Worm (Caenorhabditis elegans) whole organism, early embryonic: ENCODE measurements around the gene ztf-8.

Experiments
- F13C5.2 ChIP-seq: sonication (generic microtip); optimal IDR thresholded peaks from 2 replicates; lab custom pipeline; 2017; ENCODE audit warnings: mild to moderate bottlenecking, missing genetic modification characterization, inconsistent platforms, missing compliant biosample characterization
- aly-1 ChIP-seq: sonication (generic microtip); optimal IDR thresholded peaks from 2 replicates; lab custom pipeline; 2016; ENCODE audit warnings: missing genetic modification characterization, missing compliant biosample characterization
- ama-1 ChIP-seq: fragments of 150-350 bp; optimal IDR thresholded peaks from 2 replicates; lab custom pipeline; 2014
- flt-1 ChIP-seq: fragments of 200-800 bp; sonication (Bioruptor generic); IDR thresholded peaks from 2 replicates; pipeline ENCODE4 v1.3.6; 2022; ENCODE audit warnings: missing genetic modification characterization, missing compliant biosample characterization
- hmbx-1 ChIP-seq: sonication (generic microtip); optimal IDR thresholded peaks from 2 replicates; lab custom pipeline; 2016; ENCODE audit warnings: mild to moderate bottlenecking, missing genetic modification characterization, missing compliant biosample characterization
- hnd-1 ChIP-seq: sonication (generic microtip); optimal IDR thresholded peaks from 2 replicates; lab custom pipeline; 2016; ENCODE audit warnings: missing genetic modification characterization, missing compliant biosample characterization
- pes-1 ChIP-seq: fragments of 200-800 bp; sonication (Bioruptor generic); IDR thresholded peaks from 2 replicates; pipeline ENCODE4 v1.3.6; 2022; ENCODE audit warnings: missing genetic modification reagents, missing genetic modification characterization, missing compliant biosample characterization
- scrt-1 ChIP-seq: fragments of 200-800 bp; sonication (Bioruptor generic); IDR thresholded peaks from 2 replicates; pipeline ENCODE4 v1.3.6; 2022; ENCODE audit warnings: missing genetic modification characterization, missing compliant biosample characterization
- tbx-37 ChIP-seq: fragments of 200-800 bp; sonication (Bioruptor generic); conservative IDR thresholded peaks from 2 replicates; pipeline ENCODE4 v1.3.6; 2022; ENCODE audit warnings: missing genetic modification reagents, missing genetic modification characterization, missing compliant biosample characterization

DNA sequence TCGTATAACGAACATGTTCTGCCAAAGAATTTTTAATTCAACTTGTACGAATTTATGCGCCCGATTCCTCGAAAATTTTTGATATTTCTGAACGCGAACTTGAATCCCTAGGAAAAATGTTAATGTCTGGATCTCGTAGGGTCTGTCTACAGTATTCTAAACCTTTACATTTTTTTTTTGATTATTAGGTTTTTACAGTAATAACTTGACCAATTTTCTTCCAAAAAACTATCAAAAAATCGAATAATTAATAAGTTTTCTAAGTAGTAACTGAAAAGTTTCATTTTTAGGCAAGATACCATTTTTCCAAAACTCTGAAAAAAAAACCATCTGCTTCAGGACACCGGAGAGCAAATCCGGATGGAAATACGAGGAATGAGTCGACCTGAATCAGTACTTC, 21.0 kb upstream of the ztf-8 start:
- no peak for TF ChIP-seq ama-1
- no peak for TF ChIP-seq F13C5.2 (tag; lab: Kevin White, UChicago)
- no peak for TF ChIP-seq aly-1 (tag; lab: Kevin White, UChicago)
- no peak for TF ChIP-seq pes-1 (GFP tag; lab: Robert Waterston, UW)
- no peak for TF ChIP-seq hmbx-1
- no peak for TF ChIP-seq flt-1
- TF ChIP-seq scrt-1 = no peak
- TF ChIP-seq tbx-37 (GFP tag; lab: Robert Waterston, UW) = no peak
- TF ChIP-seq hnd-1 (tag; lab: Kevin White, UChicago) = no peak
